Worm (Caenorhabditis elegans) whole organism, young adult: ENCODE data around the gene ttll-15.

ENCODE experiments used
- B0019.2 ChIP-seq: fragments of 200-800 bp; sonication (Bioruptor generic); conservative IDR thresholded peaks from 2 replicates; pipeline ENCODE4 v1.3.6; 2022; ENCODE audit warnings: missing genetic modification reagents, missing genetic modification characterization, missing compliant biosample characterization
- B0336.3 ChIP-seq: fragments of 200-800 bp; sonication (Bioruptor generic); IDR thresholded peaks from 2 replicates; pipeline ENCODE4 v1.3.6; 2022; ENCODE audit warnings: missing genetic modification characterization, missing compliant biosample characterization
- D2030.7 ChIP-seq: fragments of 200-800 bp; sonication (Bioruptor generic); IDR thresholded peaks from 2 replicates; pipeline ENCODE4 v1.3.6; 2022; ENCODE audit warnings: missing genetic modification reagents, missing genetic modification characterization, missing compliant biosample characterization
- F33H1.4 ChIP-seq: fragments of 200-800 bp; sonication (Bioruptor generic); IDR thresholded peaks from 2 replicates; pipeline ENCODE4 v1.3.6; 2022; ENCODE audit warnings: missing genetic modification reagents, missing genetic modification characterization, missing compliant biosample characterization
- F52B5.7 ChIP-seq: sonication (generic microtip); optimal IDR thresholded peaks from 2 replicates; lab custom pipeline; 2016; ENCODE audit warnings: mild to moderate bottlenecking, missing genetic modification characterization, missing compliant biosample characterization
- K11D2.4 ChIP-seq: fragments of 200-800 bp; sonication (Bioruptor generic); IDR thresholded peaks from 2 replicates; pipeline ENCODE4 v1.3.6; 2022; ENCODE audit warnings: missing genetic modification reagents, missing genetic modification characterization, missing compliant biosample characterization
- Y53F4B.3 ChIP-seq: fragments of 200-800 bp; sonication (Bioruptor generic); IDR thresholded peaks from 2 replicates; pipeline ENCODE4 v1.3.6; 2022; ENCODE audit warnings: missing genetic modification reagents, missing genetic modification characterization, missing compliant biosample characterization
- ZK185.1 ChIP-seq: sonication (generic microtip); optimal IDR thresholded peaks from 2 replicates; lab custom pipeline; 2016; ENCODE audit warnings: mild to moderate bottlenecking, missing genetic modification characterization, missing compliant biosample characterization; ENCODE audit not compliant: poor library complexity, severe bottlenecking
- akir-1 ChIP-seq: fragments of 200-800 bp; sonication (Bioruptor generic); optimal IDR thresholded peaks from 2 replicates; lab custom pipeline; 2018; ENCODE audit warnings: mild to moderate bottlenecking, missing genetic modification characterization, moderate library complexity, missing compliant biosample characterization
- aptf-2 ChIP-seq: fragments of 200-800 bp; sonication (Bioruptor generic); conservative IDR thresholded peaks from 2 replicates; pipeline ENCODE4 v1.3.6; 2022; ENCODE audit warnings: missing genetic modification reagents, missing genetic modification characterization, missing compliant biosample characterization
- atf-7 ChIP-seq: sonication (generic microtip); optimal IDR thresholded peaks from 2 replicates; lab custom pipeline; 2017; ENCODE audit warnings: mild to moderate bottlenecking, missing genetic modification characterization, missing compliant biosample characterization
- attf-3 ChIP-seq: fragments of 200-800 bp; sonication (Bioruptor generic); conservative IDR thresholded peaks from 2 replicates; pipeline ENCODE4 v1.3.6; 2022; ENCODE audit warnings: missing genetic modification reagents, missing genetic modification characterization, missing compliant biosample characterization
- attf-5 ChIP-seq: fragments of 200-800 bp; sonication (Bioruptor generic); optimal IDR thresholded peaks from 2 replicates; lab custom pipeline; 2018; ENCODE audit warnings: mild to moderate bottlenecking, missing genetic modification characterization, missing compliant biosample characterization
- bed-2 ChIP-seq: fragments of 200-800 bp; sonication (Bioruptor generic); IDR thresholded peaks from 2 replicates; pipeline ENCODE4 v1.3.6; 2022; ENCODE audit warnings: missing genetic modification reagents, missing genetic modification characterization, missing compliant biosample characterization
- ccch-3 ChIP-seq: fragments of 200-800 bp; sonication (Bioruptor generic); optimal IDR thresholded peaks from 2 replicates; lab custom pipeline; 2018; ENCODE audit warnings: mild to moderate bottlenecking, missing genetic modification characterization, missing compliant biosample characterization
- cebp-1 ChIP-seq, 2 experiments: fragments of 200-800 bp in 1 of 2; sonication (Bioruptor generic) in 1 of 2; sonication (generic microtip) in 1 of 2; IDR thresholded peaks in 1 of 2; optimal IDR thresholded peaks in 1 of 2; 2 replicates each; pipeline versions ENCODE4 v1.3.6 to Lab custom; 2017 to 2022; ENCODE audit warnings: missing compliant biosample characterization in 2 of 2, missing genetic modification characterization in 2 of 2, mild to moderate bottlenecking in 1 of 2, missing genetic modification reagents in 1 of 2, moderate library complexity in 1 of 2
- ceh-27 ChIP-seq: fragments of 200-800 bp; sonication (Bioruptor generic); optimal IDR thresholded peaks from 2 replicates; lab custom pipeline; 2018; ENCODE audit warnings: mild to moderate bottlenecking, missing genetic modification characterization, moderate library complexity, missing compliant biosample characterization
- ceh-40 ChIP-seq: fragments of 200-800 bp; sonication (Bioruptor generic); IDR thresholded peaks from 2 replicates; pipeline ENCODE4 v1.3.6; 2022; ENCODE audit warnings: missing genetic modification characterization, missing compliant biosample characterization
- ceh-58 ChIP-seq: fragments of 200-800 bp; sonication (Bioruptor generic); IDR thresholded peaks from 2 replicates; pipeline ENCODE4 v1.3.6; 2022; ENCODE audit warnings: missing genetic modification characterization, missing compliant biosample characterization
- ceh-91 ChIP-seq: fragments of 200-800 bp; sonication (Bioruptor generic); IDR thresholded peaks from 2 replicates; pipeline ENCODE4 v1.3.6; 2022; ENCODE audit warnings: missing genetic modification reagents, missing genetic modification characterization, missing compliant biosample characterization
- dox-1 ChIP-seq: fragments of 200-800 bp; sonication (Bioruptor generic); IDR thresholded peaks from 2 replicates; pipeline ENCODE4 v1.3.6; 2022; ENCODE audit warnings: missing genetic modification reagents, missing genetic modification characterization, missing compliant biosample characterization
- hmg-1.2 ChIP-seq: fragments of 200-800 bp; sonication (Bioruptor generic); IDR thresholded peaks from 2 replicates; pipeline ENCODE4 v1.3.6; 2022; ENCODE audit warnings: missing genetic modification reagents, missing genetic modification characterization, missing compliant biosample characterization
- hmg-20 ChIP-seq: fragments of 200-800 bp; sonication (Bioruptor generic); IDR thresholded peaks from 2 replicates; pipeline ENCODE4 v1.3.6; 2022; ENCODE audit warnings: missing genetic modification reagents, missing genetic modification characterization, missing compliant biosample characterization
- let-607 ChIP-seq, 2 experiments: fragments of 200-800 bp in 1 of 2; sonication (Bioruptor generic) in 1 of 2; sonication (generic microtip) in 1 of 2; optimal IDR thresholded peaks; 2 replicates each; lab custom pipeline; 2016 to 2018; ENCODE audit warnings: mild to moderate bottlenecking in 2 of 2, missing compliant biosample characterization in 2 of 2, missing genetic modification characterization in 2 of 2, moderate library complexity in 2 of 2, missing genotype in 1 of 2
- lin-54 ChIP-seq: fragments of 200-800 bp; sonication (Bioruptor generic); optimal IDR thresholded peaks from 2 replicates; lab custom pipeline; 2018; ENCODE audit warnings: mild to moderate bottlenecking, missing genetic modification characterization, missing compliant biosample characterization
- lir-1 ChIP-seq: fragments of 200-800 bp; sonication (Bioruptor generic); conservative IDR thresholded peaks from 2 replicates; pipeline ENCODE4 v1.3.6; 2022; ENCODE audit warnings: missing genetic modification reagents, missing genetic modification characterization, missing compliant biosample characterization
- lsl-1 ChIP-seq: fragments of 200-800 bp; sonication (Bioruptor generic); optimal IDR thresholded peaks from 2 replicates; lab custom pipeline; 2018; ENCODE audit warnings: mild to moderate bottlenecking, missing genetic modification characterization, moderate library complexity, missing compliant biosample characterization
- madf-10 ChIP-seq: sonication (generic microtip); optimal IDR thresholded peaks from 2 replicates; lab custom pipeline; 2016; ENCODE audit warnings: mild to moderate bottlenecking, missing genetic modification characterization, missing compliant biosample characterization
- madf-6 ChIP-seq: fragments of 200-800 bp; sonication (Bioruptor generic); IDR thresholded peaks from 2 replicates; pipeline ENCODE4 v1.3.6; 2022; ENCODE audit warnings: missing genetic modification reagents, missing genetic modification characterization, missing compliant biosample characterization
- madf-8 ChIP-seq: fragments of 200-800 bp; sonication (Bioruptor generic); conservative IDR thresholded peaks from 2 replicates; pipeline ENCODE4 v1.3.6; 2022; ENCODE audit warnings: missing genetic modification reagents, missing genetic modification characterization, missing compliant biosample characterization
- mcd-1 ChIP-seq: fragments of 200-800 bp; sonication (Bioruptor generic); IDR thresholded peaks from 2 replicates; pipeline ENCODE4 v1.3.6; 2022; ENCODE audit warnings: missing genetic modification reagents, missing genetic modification characterization, missing compliant biosample characterization
- pbrm-1 ChIP-seq: fragments of 200-800 bp; sonication (Bioruptor generic); IDR thresholded peaks from 2 replicates; pipeline ENCODE4 v1.3.6; 2022; ENCODE audit warnings: missing genetic modification reagents, missing genetic modification characterization, missing compliant biosample characterization
- rcor-1 ChIP-seq: fragments of 200-800 bp; sonication (Bioruptor generic); IDR thresholded peaks from 2 replicates; pipeline ENCODE4 v1.3.6; 2022; ENCODE audit warnings: missing genetic modification reagents, missing genetic modification characterization, missing compliant biosample characterization
- snpc-1.1 ChIP-seq: sonication (generic microtip); optimal IDR thresholded peaks from 2 replicates; lab custom pipeline; 2017; ENCODE audit warnings: missing genetic modification characterization, mild to moderate bottlenecking, missing compliant biosample characterization, antibody characterized with exemption, moderate library complexity, missing genotype, missing genetic modification reagents; ENCODE audit not compliant: insufficient read depth
- snpc-3.4 ChIP-seq: sonication (generic microtip); optimal IDR thresholded peaks from 2 replicates; lab custom pipeline; 2017; ENCODE audit warnings: missing genetic modification characterization, mild to moderate bottlenecking, missing compliant biosample characterization, antibody characterized with exemption, moderate library complexity, missing genotype, missing genetic modification reagents
- snpc-4 ChIP-seq, 5 experiments: fragments of 150-350 bp in 1 of 5; sonication (generic microtip) in 4 of 5; optimal IDR thresholded peaks; 2 replicates each; lab custom pipeline; 2014 to 2018; ENCODE audit warnings: missing genetic modification characterization in 5 of 5, missing biosample characterization in 3 of 5, antibody characterized with exemption in 2 of 5, mild to moderate bottlenecking in 2 of 5, missing compliant biosample characterization in 2 of 5, missing genotype in 2 of 5, moderate library complexity in 2 of 5, missing genetic modification reagents in 1 of 5
- tbp1 ChIP-seq: fragments of 200-800 bp; sonication (Bioruptor generic); optimal IDR thresholded peaks from 2 replicates; lab custom pipeline; 2018; ENCODE audit warnings: mild to moderate bottlenecking, missing genetic modification characterization, missing compliant biosample characterization
- tlf-1 ChIP-seq: fragments of 200-800 bp; sonication (Bioruptor generic); optimal IDR thresholded peaks from 2 replicates; lab custom pipeline; 2018; ENCODE audit warnings: mild to moderate bottlenecking, missing genetic modification characterization, missing compliant biosample characterization
- unc-130 ChIP-seq: sonication (generic microtip); optimal IDR thresholded peaks from 2 replicates; lab custom pipeline; 2016; ENCODE audit warnings: missing genetic modification reagents, missing genetic modification characterization, missing compliant biosample characterization
- ztf-18 ChIP-seq: sonication (generic microtip); optimal IDR thresholded peaks from 2 replicates; lab custom pipeline; 2016; ENCODE audit warnings: missing genotype, mild to moderate bottlenecking, missing genetic modification characterization, missing compliant biosample characterization
- ztf-26 ChIP-seq: sonication (generic microtip); optimal IDR thresholded peaks from 2 replicates; lab custom pipeline; 2017; ENCODE audit warnings: missing genetic modification characterization, missing compliant biosample characterization

ttll-15 gene

DNA sequence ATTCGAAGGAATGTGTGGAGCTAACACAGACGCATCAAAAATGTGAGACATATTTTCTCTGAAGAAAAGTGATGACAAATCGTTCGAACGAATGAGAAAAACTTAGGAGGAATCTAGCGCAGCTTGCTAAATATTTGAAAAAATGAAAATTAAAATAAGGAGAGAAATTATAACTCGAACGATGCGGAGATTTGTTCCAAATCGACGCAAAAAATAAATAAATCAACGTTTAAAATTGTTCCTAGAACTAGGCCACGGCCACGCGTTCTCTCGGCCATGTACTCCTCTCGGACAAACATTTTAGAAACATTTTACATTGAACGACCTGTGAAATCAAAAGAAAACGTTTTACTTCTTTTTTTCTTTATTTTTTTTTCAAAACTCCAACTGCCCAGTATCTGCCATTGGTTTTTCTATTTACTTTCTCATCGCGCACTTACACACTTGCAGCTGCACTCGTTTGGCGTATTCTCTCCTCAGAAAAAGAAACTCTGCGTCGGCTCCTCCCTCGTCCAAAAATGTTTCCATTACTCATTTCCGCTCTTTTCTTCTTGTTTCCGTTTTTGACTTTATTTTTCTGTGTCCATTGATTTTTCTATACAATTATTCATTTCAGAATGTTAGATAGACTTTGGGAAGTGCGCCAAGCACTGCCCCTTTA, 38.1 kb upstream of the ttll-15 start, which contains the start of the genes gna-1 and B0024.13:
TSS of gene gna-1 (minus strand) at position 51 of the 661 bp plus-strand sequence.
TSS of gene B0024.13 (plus strand) at position 611 of the 661 bp plus-strand sequence.
- TF ChIP-seq ZK185.1 (tag; lab: Kevin White, UChicago) (peak; percentile 77), Y53F4B.3 (GFP tag; lab: Robert Waterston, UW) (no peak), madf-6 (GFP tag; lab: Robert Waterston, UW) (peak; percentile 58), K11D2.4 (GFP tag; lab: Robert Waterston, UW) (0 out of 2 replicates have a peak, but pooled peaks have one; percentile 46), hmg-20 (GFP tag; lab: Robert Waterston, UW) (0 out of 2 replicates have a peak, but pooled peaks have one; percentile 62), hmg-1.2 (GFP tag; lab: Robert Waterston, UW) (0 out of 2 replicates have a peak, but pooled peaks have one; percentile 9), B0336.3 (GFP tag; lab: Robert Waterston, UW) (no peak), atf-7 (tag; lab: Kevin White, UChicago) (no peak), ceh-40 (GFP tag; lab: Robert Waterston, UW) (peak; percentile 70; the same call in 1 of the 2 replicates), cebp-1 (GFP tag; IDR thresholded peaks at IDR 0.05; lab: Robert Waterston, UW) (no peak), cebp-1 (tag; optimal IDR thresholded peaks at IDR 0.05; lab: Kevin White, UChicago) (no peak), ztf-26 (no peak), pbrm-1 (GFP tag; lab: Robert Waterston, UW) (0 out of 2 replicates have a peak, but pooled peaks have one; percentile 26), snpc-4 (GFP tag; optimal IDR thresholded peaks at IDR 0.05; lab: Kevin White, UChicago) (no peak), snpc-4 (tag; optimal IDR thresholded peaks at IDR 0.05; lab: Kevin White, UChicago) (peak in 2 of 4 experiments; percentile 10 to 39), ceh-91 (GFP tag; lab: Robert Waterston, UW) (peak; percentile 51; the same call in 1 of the 2 replicates), let-607 (tag; optimal IDR thresholded peaks at IDR 0.05; lab: Kevin White, UChicago) (peak in 1 of 2 experiments; percentile 45), lir-1 (GFP tag; lab: Robert Waterston, UW) (peak; percentile 56; the same call in 1 of the 2 replicates), mcd-1 (GFP tag; lab: Robert Waterston, UW) (peak; percentile 47), D2030.7 (GFP tag; lab: Robert Waterston, UW) (peak; percentile 31; the same call in 1 of the 2 replicates), tlf-1 (GFP tag; lab: Kevin White, UChicago) (peak; percentile 19), F33H1.4 (GFP tag; lab: Robert Waterston, UW) (peak; percentile 33; the same call in 1 of the 2 replicates), B0019.2 (GFP tag; lab: Robert Waterston, UW) (no peak), ccch-3 (peak; percentile 24), lin-54 (peak; percentile 46), F52B5.7 (no peak), madf-10 (tag; lab: Kevin White, UChicago) (peak; percentile 27), ceh-58 (GFP tag; lab: Robert Waterston, UW) (no peak), madf-8 (GFP tag; lab: Robert Waterston, UW) (peak; percentile 24; the same call in 1 of the 2 replicates), snpc-1.1 (no peak), tbp1 (GFP tag; lab: Kevin White, UChicago) (peak; percentile 20), snpc-3.4 (peak; percentile 30), akir-1 (GFP tag; lab: Kevin White, UChicago) (no peak), aptf-2 (no peak), rcor-1 (GFP tag; lab: Robert Waterston, UW) (peak; percentile 50; the same call in 1 of the 2 replicates), attf-5 (GFP tag; lab: Kevin White, UChicago) (peak; percentile 58), ztf-18 (tag; lab: Kevin White, UChicago) (peak; percentile 26), bed-2 (GFP tag; lab: Robert Waterston, UW) (peak; percentile 53; the same call in 1 of the 2 replicates), unc-130 (GFP tag; lab: Kevin White, UChicago) (peak; percentile 47), attf-3 (GFP tag; lab: Robert Waterston, UW) (no peak), dox-1 (GFP tag; lab: Robert Waterston, UW) (peak; percentile 46), ceh-27 (GFP tag; lab: Kevin White, UChicago) (peak; percentile 36), lsl-1 (GFP tag; lab: Kevin White, UChicago) (peak; percentile 24)
